Worm (Caenorhabditis elegans) whole organism, L4/young adult: ENCODE results near the gene ttr-3.

Source experiments
- W03F9.2 ChIP-seq: fragments of 150-350 bp; optimal IDR thresholded peaks from 2 replicates; lab custom pipeline; 2014; ENCODE audit warnings: missing biosample characterization, missing genetic modification characterization
- him-1 ChIP-seq: sonication (generic microtip); optimal IDR thresholded peaks from 2 replicates; lab custom pipeline; 2016; ENCODE audit warnings: missing genotype, missing genetic modification reagents, missing genetic modification characterization, missing compliant biosample characterization

ce11 chrIII:9944723-9945122 is 18.2 kb upstream of the ttr-3 start, which contains the start of gene gln-2:
- no peak for TF ChIP-seq W03F9.2 (tag; lab: Kevin White, UChicago)
- no peak for TF ChIP-seq him-1 (tag; lab: Kevin White, UChicago)
